Fruit fly (Drosophila melanogaster): ENCODE data around the gene CG8360.

The CG8360 gene

DNA sequence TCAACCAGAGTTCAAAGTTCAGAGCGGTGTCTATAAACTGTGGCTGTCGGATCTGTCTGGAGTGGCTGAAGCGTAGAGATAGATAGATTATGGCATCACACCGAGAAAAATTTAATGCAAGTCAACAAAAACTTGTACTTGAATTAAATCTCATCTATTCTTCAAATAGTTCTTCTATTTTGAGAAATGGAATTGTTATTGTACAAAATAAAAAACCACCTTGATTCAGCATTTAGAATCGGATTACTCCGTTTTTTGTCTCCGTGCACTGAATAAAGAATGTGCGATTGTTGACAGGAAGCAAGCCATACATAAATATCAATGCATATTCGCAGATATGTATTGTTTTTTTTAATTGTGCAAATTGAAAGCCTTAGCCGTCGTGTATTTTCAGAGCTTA, 16.9 kb downstream of the CG8360 start (continued):
- TF ChIP-seq CG12744 (GFP tag; optimal IDR thresholded peaks at IDR 0.05): no peak
- TF ChIP-seq Ets97D (GFP tag; optimal IDR thresholded peaks at IDR 0.05): no peak
- TF ChIP-seq YL-1 (GFP tag; optimal IDR thresholded peaks at IDR 0.05): no peak
- no peak for TF ChIP-seq fd64A (GFP tag; optimal IDR thresholded peaks at IDR 0.05)
- peak; percentile 13 for TF ChIP-seq fd96Cb (tag; optimal IDR thresholded peaks at IDR 0.05)
- no peak for TF ChIP-seq nerfin-2 (GFP tag; IDR thresholded peaks at IDR 0.05; ENCODE audit: partially characterized antibody)
- peak; percentile 24 for TF ChIP-seq onecut (GFP tag; IDR thresholded peaks at IDR 0.05)
- TF ChIP-seq CG4282 (GFP tag; optimal IDR thresholded peaks at IDR 0.05): no peak
- peak; percentile 32 for TF ChIP-seq nmo (GFP tag; optimal IDR thresholded peaks at IDR 0.05)
- TF ChIP-seq Dad (GFP tag; optimal IDR thresholded peaks at IDR 0.05): no peak
- TF ChIP-seq Optix (GFP tag; IDR thresholded peaks at IDR 0.05): no peak
- no peak for TF ChIP-seq Kr (GFP tag; optimal IDR thresholded peaks at IDR 0.05)
- no peak for TF ChIP-seq CG17912 (GFP tag; optimal IDR thresholded peaks at IDR 0.05)
- TF ChIP-seq B-H1 (GFP tag; IDR thresholded peaks at IDR 0.05): peak; percentile 26; the same call in 2 of the 3 replicates
- TF ChIP-seq Hr78 (GFP tag; optimal IDR thresholded peaks at IDR 0.05): no peak
- TF ChIP-seq vfl (GFP tag; optimal IDR thresholded peaks at IDR 0.05): no peak
- TF ChIP-seq CG1647 (GFP tag; optimal IDR thresholded peaks at IDR 0.05): no peak
- TF ChIP-seq Myb (GFP tag; optimal IDR thresholded peaks at IDR 0.05): no peak
- TF ChIP-seq CG17361 (GFP tag; IDR thresholded peaks at IDR 0.05): no peak
- no peak for TF ChIP-seq CG12155 (GFP tag; optimal IDR thresholded peaks at IDR 0.05)
- TF ChIP-seq E2f2 (GFP tag; IDR thresholded peaks at IDR 0.05): peak; percentile 22; the same call in 1 of the 2 replicates
- TF ChIP-seq CG12942 (GFP tag; optimal IDR thresholded peaks at IDR 0.05): no peak
- no peak for TF ChIP-seq CG14667 (GFP tag; IDR thresholded peaks at IDR 0.05)
- peak; percentile 33 for TF ChIP-seq Sox102F (GFP tag; optimal IDR thresholded peaks at IDR 0.05)
- TF ChIP-seq CG9609 (GFP tag; optimal IDR thresholded peaks at IDR 0.05): peak; percentile 6
- no peak for TF ChIP-seq knrl (GFP tag; IDR thresholded peaks at IDR 0.05; ENCODE audit: partially characterized antibody)
- TF ChIP-seq btn (GFP tag; optimal IDR thresholded peaks at IDR 0.05): no peak
- TF ChIP-seq zfh1 (GFP tag; IDR thresholded peaks at IDR 0.05): peak; percentile 57; the same call in 2 of the 3 replicates
- TF ChIP-seq slou (GFP tag; optimal IDR thresholded peaks at IDR 0.05): no peak
- TF ChIP-seq Sin3A (optimal IDR thresholded peaks at IDR 0.05): no peak
- no peak for TF ChIP-seq tup (GFP tag; optimal IDR thresholded peaks at IDR 0.05)
- TF ChIP-seq z (GFP tag; IDR thresholded peaks at IDR 0.05): no peak
- no peak for TF ChIP-seq CG10431 (GFP tag; optimal IDR thresholded peaks at IDR 0.05)
- TF ChIP-seq zf30C (GFP tag; optimal IDR thresholded peaks at IDR 0.05): no peak
- TF ChIP-seq CG9215 (GFP tag; IDR thresholded peaks at IDR 0.05): no peak
- TF ChIP-seq fru (optimal IDR thresholded peaks at IDR 0.05): no peak
- TF ChIP-seq CG31388 (GFP tag; optimal IDR thresholded peaks at IDR 0.05): no peak
- peak; percentile 9 for TF ChIP-seq Blimp-1 (GFP tag; optimal IDR thresholded peaks at IDR 0.05)
- TF ChIP-seq sim (GFP tag; IDR thresholded peaks at IDR 0.05): 0 out of 2 replicates have a peak, but pooled peaks have one; percentile 20
- no peak for TF ChIP-seq ERR (GFP tag; optimal IDR thresholded peaks at IDR 0.05)
- TF ChIP-seq CG6272 (GFP tag; IDR thresholded peaks at IDR 0.05): no peak
- no peak for TF ChIP-seq CG3163 (GFP tag; optimal IDR thresholded peaks at IDR 0.05)
- TF ChIP-seq toy (GFP tag; IDR thresholded peaks at IDR 0.05): no peak
- TF ChIP-seq Lpt (GFP tag; optimal IDR thresholded peaks at IDR 0.05): no peak
- no peak for TF ChIP-seq shn (GFP tag; optimal IDR thresholded peaks at IDR 0.05)
- TF ChIP-seq CG3995 (GFP tag; optimal IDR thresholded peaks at IDR 0.05): no peak
- TF ChIP-seq bbx (GFP tag; IDR thresholded peaks at IDR 0.05; ENCODE audit: partially characterized antibody): no peak
- TF ChIP-seq hth (optimal IDR thresholded peaks at IDR 0.05): no peak
- no peak for TF ChIP-seq CG4424 (GFP tag; optimal IDR thresholded peaks at IDR 0.05)
- peak; percentile 11 for TF ChIP-seq nom (GFP tag; optimal IDR thresholded peaks at IDR 0.05)
- TF ChIP-seq Xbp1 (GFP tag; optimal IDR thresholded peaks at IDR 0.05): peak; percentile 20
- TF ChIP-seq CG18619 (GFP tag; optimal IDR thresholded peaks at IDR 0.05): no peak
- TF ChIP-seq CG16863 (GFP tag; optimal IDR thresholded peaks at IDR 0.05): no peak
